Fruit fly (Drosophila melanogaster) whole organism, pupa: ENCODE data around the gene BBS8.

Source experiments
- CG10348 ChIP-seq: fragments of 200-800 bp; sonication (Bioruptor generic); IDR thresholded peaks from 2 replicates; pipeline ENCODE4 v1.3.6; 2022; ENCODE audit warnings: missing biosample characterization, missing genetic modification characterization
- CG12605 ChIP-seq: fragments of 200-800 bp; sonication (Bioruptor generic); IDR thresholded peaks from 2 replicates; pipeline ENCODE4 v1.3.6; 2022; ENCODE audit warnings: missing biosample characterization, missing genetic modification characterization
- CG13204 ChIP-seq: fragments of 200-800 bp; sonication (Bioruptor generic); optimal IDR thresholded peaks from 2 replicates; lab custom pipeline; 2018; ENCODE audit warnings: missing biosample characterization, mild to moderate bottlenecking, missing genetic modification characterization, moderate library complexity
- CG14655 ChIP-seq: fragments of 200-800 bp; sonication (Bioruptor generic); optimal IDR thresholded peaks from 3 replicates; lab custom pipeline; 2017; ENCODE audit warnings: mild to moderate bottlenecking, missing biosample characterization, missing genetic modification reagents, missing genetic modification characterization
- CG15710 ChIP-seq: fragments of 200-800 bp; sonication (Bioruptor generic); optimal IDR thresholded peaks from 2 replicates; lab custom pipeline; 2018; ENCODE audit warnings: missing biosample characterization, mild to moderate bottlenecking, missing genetic modification characterization, moderate library complexity
- CG17806 ChIP-seq: fragments of 200-800 bp; sonication (Bioruptor generic); optimal IDR thresholded peaks from 2 replicates; lab custom pipeline; 2018; ENCODE audit warnings: missing biosample characterization, mild to moderate bottlenecking, missing genetic modification characterization, moderate library complexity
- CG32121 ChIP-seq: fragments of 200-800 bp; sonication (Bioruptor generic); IDR thresholded peaks from 2 replicates; pipeline ENCODE4 v1.3.6; 2022; ENCODE audit warnings: missing biosample characterization, missing genetic modification characterization
- CG34367 ChIP-seq: fragments of 200-800 bp; sonication (Bioruptor generic); optimal IDR thresholded peaks from 2 replicates; lab custom pipeline; 2018; ENCODE audit warnings: missing biosample characterization, mild to moderate bottlenecking, missing genetic modification characterization
- CG4496 ChIP-seq: fragments of 200-800 bp; sonication (Bioruptor generic); IDR thresholded peaks from 3 replicates; pipeline ENCODE4 v1.3.6; 2022; ENCODE audit warnings: missing biosample characterization, missing genetic modification characterization
- CG8159 ChIP-seq: fragments of 200-800 bp; sonication (Bioruptor generic); optimal IDR thresholded peaks from 3 replicates; lab custom pipeline; 2018; ENCODE audit warnings: missing biosample characterization, mild to moderate bottlenecking, missing genetic modification characterization, moderate library complexity
- CG8301 ChIP-seq: fragments of 200-800 bp; sonication (Bioruptor generic); optimal IDR thresholded peaks from 2 replicates; lab custom pipeline; 2018; ENCODE audit warnings: missing biosample characterization, mild to moderate bottlenecking, missing genetic modification characterization
- CG9948 ChIP-seq: fragments of 200-800 bp; sonication (Bioruptor generic); optimal IDR thresholded peaks from 2 replicates; lab custom pipeline; 2018; ENCODE audit warnings: missing biosample characterization, mild to moderate bottlenecking, missing genetic modification characterization, moderate library complexity
- D1 ChIP-seq: fragments of 200-800 bp; sonication (Bioruptor generic); optimal IDR thresholded peaks from 2 replicates; lab custom pipeline; 2018; ENCODE audit warnings: missing biosample characterization, mild to moderate bottlenecking, missing genetic modification characterization, moderate library complexity
- EcR ChIP-seq: fragments of 200-800 bp; sonication (Bioruptor generic); optimal IDR thresholded peaks from 3 replicates; lab custom pipeline; 2019; ENCODE audit warnings: missing biosample characterization, missing genetic modification characterization, mild to moderate bottlenecking, moderate library complexity, missing genetic modification reagents
- Ets98B ChIP-seq: fragments of 200-800 bp; sonication (Bioruptor generic); IDR thresholded peaks from 2 replicates; pipeline ENCODE4 v1.3.6; 2022; ENCODE audit warnings: missing biosample characterization, missing genetic modification characterization
- Pif1A ChIP-seq: fragments of 200-800 bp; sonication (Bioruptor generic); optimal IDR thresholded peaks from 3 replicates; lab custom pipeline; 2016; ENCODE audit warnings: missing biosample characterization, missing genetic modification characterization
- Pif1B ChIP-seq: fragments of 200-800 bp; sonication (Bioruptor generic); optimal IDR thresholded peaks from 3 replicates; lab custom pipeline; 2016; ENCODE audit warnings: missing biosample characterization, missing genetic modification characterization
- Snoo ChIP-seq: fragments of 200-800 bp; sonication (Bioruptor generic); optimal IDR thresholded peaks from 3 replicates; lab custom pipeline; 2017; ENCODE audit warnings: missing biosample characterization, mild to moderate bottlenecking, missing genetic modification characterization, inconsistent platforms
- fd96Ca ChIP-seq: fragments of 200-800 bp; sonication (Bioruptor generic); IDR thresholded peaks from 3 replicates; pipeline ENCODE4 v1.3.6; 2022; ENCODE audit warnings: missing biosample characterization, missing genetic modification characterization
- gl ChIP-seq: fragments of 200-800 bp; sonication (Bioruptor generic); optimal IDR thresholded peaks from 2 replicates; lab custom pipeline; 2018; ENCODE audit warnings: missing biosample characterization, mild to moderate bottlenecking, missing genetic modification characterization
- rn ChIP-seq: fragments of 200-800 bp; sonication (Bioruptor generic); IDR thresholded peaks from 2 replicates; pipeline ENCODE4 v1.3.6; 2022; ENCODE audit warnings: missing biosample characterization, missing genetic modification characterization

The BBS8 gene

dm6 chr2L:470336-470934 lies 47.8 kb downstream of the BBS8 start:
- TF ChIP-seq D1 (tag; lab: Kevin White, UChicago) (peak; percentile 9), CG9948 (tag; lab: Kevin White, UChicago) (peak; percentile 34), CG32121 (GFP tag; lab: Robert Waterston, UW) (peak; percentile 57), CG34367 (tag; lab: Kevin White, UChicago) (no peak), gl (tag; lab: Kevin White, UChicago) (peak; percentile 80), CG4496 (GFP tag; lab: Robert Waterston, UW) (peak; percentile 84), EcR (GFP tag; lab: Kevin White, UChicago) (no peak), CG14655 (GFP tag; lab: Kevin White, UChicago) (peak; percentile 61), CG8301 (peak; percentile 51), Snoo (no peak), CG10348 (no peak), Ets98B (GFP tag; lab: Robert Waterston, UW) (peak; percentile 67), CG12605 (peak; percentile 44; the same call in 1 of the 2 replicates), Pif1B (GFP tag; lab: Kevin White, UChicago) (no peak), fd96Ca (GFP tag; lab: Robert Waterston, UW) (peak; percentile 60; the same call in 2 of the 3 replicates), Pif1A (GFP tag; lab: Kevin White, UChicago) (peak; percentile 44), CG17806 (tag; lab: Kevin White, UChicago) (peak; percentile 10), rn (0 out of 2 replicates have a peak, but pooled peaks have one; percentile 11), CG15710 (no peak), CG13204 (GFP tag; lab: Kevin White, UChicago) (no peak), CG8159 (tag; lab: Kevin White, UChicago) (peak; percentile 47)

DNA sequence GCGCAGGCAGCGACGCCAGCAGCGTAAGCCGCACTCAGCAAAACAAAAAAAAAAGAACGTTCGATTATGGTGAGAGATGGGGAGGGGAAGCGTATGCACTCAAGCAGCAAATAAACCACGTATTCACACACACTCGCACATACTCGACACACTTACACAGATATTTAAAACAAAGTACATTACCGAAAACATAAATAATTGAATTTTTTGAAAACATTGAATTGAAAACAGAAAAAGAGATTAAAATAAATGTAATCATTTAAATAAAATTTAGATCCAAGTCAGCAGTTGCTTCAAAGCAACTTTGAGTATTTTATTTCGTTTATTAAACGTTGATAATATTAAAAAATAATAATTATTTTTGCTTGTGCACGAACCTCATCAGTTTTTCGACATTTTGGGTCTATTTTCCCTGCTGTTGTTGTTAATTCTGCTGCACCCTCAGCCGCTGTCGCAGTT lies 48.4 kb downstream of the BBS8 start:
- peak; percentile 68 for TF ChIP-seq CG14655 (GFP tag; lab: Kevin White, UChicago)
- peak; percentile 43 for TF ChIP-seq CG9948 (tag; lab: Kevin White, UChicago)
- TF ChIP-seq CG10348 = no peak
- peak; percentile 67 for TF ChIP-seq CG8159 (tag; lab: Kevin White, UChicago)
- peak; percentile 80 for TF ChIP-seq CG12605
- no peak for TF ChIP-seq Pif1A (GFP tag; lab: Kevin White, UChicago)
- peak; percentile 55 for TF ChIP-seq CG17806 (tag; lab: Kevin White, UChicago)
- no peak for TF ChIP-seq rn
- peak; percentile 72; the same call in 1 of the 2 replicates for TF ChIP-seq Ets98B (GFP tag; lab: Robert Waterston, UW)
- no peak for TF ChIP-seq D1 (tag; lab: Kevin White, UChicago)
- TF ChIP-seq Pif1B (GFP tag; lab: Kevin White, UChicago) = peak; percentile 61
- peak; percentile 37 for TF ChIP-seq gl (tag; lab: Kevin White, UChicago)
- peak; percentile 76 for TF ChIP-seq CG4496 (GFP tag; lab: Robert Waterston, UW)
- peak; percentile 51 for TF ChIP-seq Snoo
- peak; percentile 41 for TF ChIP-seq CG8301
- TF ChIP-seq fd96Ca (GFP tag; lab: Robert Waterston, UW) = peak; percentile 27; the same call in 1 of the 3 replicates
- TF ChIP-seq CG32121 (GFP tag; lab: Robert Waterston, UW) = no peak
- TF ChIP-seq CG13204 (GFP tag; lab: Kevin White, UChicago) = peak; percentile 56
- peak; percentile 6 for TF ChIP-seq CG34367 (tag; lab: Kevin White, UChicago)
- peak; percentile 75 for TF ChIP-seq CG15710
- TF ChIP-seq EcR (GFP tag; lab: Kevin White, UChicago) = no peak

- peak; percentile 84 for TF ChIP-seq CG8159 (tag; lab: Kevin White, UChicago)
- TF ChIP-seq CG12605 = no peak
- peak; percentile 77 for TF ChIP-seq Pif1B (GFP tag; lab: Kevin White, UChicago)
- TF ChIP-seq CG34367 (tag; lab: Kevin White, UChicago) = peak; percentile 70
- TF ChIP-seq rn = no peak
- no peak for TF ChIP-seq EcR (GFP tag; lab: Kevin White, UChicago)
- peak; percentile 85 for TF ChIP-seq CG14655 (GFP tag; lab: Kevin White, UChicago)
- peak; percentile 67 for TF ChIP-seq CG13204 (GFP tag; lab: Kevin White, UChicago)
- TF ChIP-seq CG15710 = peak; percentile 71
- peak; percentile 85 for TF ChIP-seq CG8301
- TF ChIP-seq CG4496 (GFP tag; lab: Robert Waterston, UW) = no peak
- TF ChIP-seq fd96Ca (GFP tag; lab: Robert Waterston, UW) = no peak
- peak; percentile 76 for TF ChIP-seq CG17806 (tag; lab: Kevin White, UChicago)
- TF ChIP-seq Ets98B (GFP tag; lab: Robert Waterston, UW) = no peak
- peak; percentile 69 for TF ChIP-seq gl (tag; lab: Kevin White, UChicago)
- TF ChIP-seq CG32121 (GFP tag; lab: Robert Waterston, UW) = no peak
- TF ChIP-seq CG9948 (tag; lab: Kevin White, UChicago) = peak; percentile 70
- peak; percentile 87 for TF ChIP-seq Pif1A (GFP tag; lab: Kevin White, UChicago)
- peak; percentile 81 for TF ChIP-seq Snoo
- no peak for TF ChIP-seq CG10348
- no peak for TF ChIP-seq D1 (tag; lab: Kevin White, UChicago)
- TF ChIP-seq, all 21 proteins: peak for 12
These were observed 49.5 kb downstream of the BBS8 start, which contains the start of gene CG4297 for dm6 chr2L:472073-472590. Gene CG4297 (minus strand): TSS chr2L:472200.

- TF ChIP-seq CG17806 (tag; lab: Kevin White, UChicago) = no peak
- TF ChIP-seq CG8159 (tag; lab: Kevin White, UChicago) = no peak
- TF ChIP-seq Snoo = no peak
- TF ChIP-seq CG8301 = no peak
- TF ChIP-seq EcR (GFP tag; lab: Kevin White, UChicago) = no peak
- no peak for TF ChIP-seq D1 (tag; lab: Kevin White, UChicago)
- no peak for TF ChIP-seq CG15710
- TF ChIP-seq CG13204 (GFP tag; lab: Kevin White, UChicago) = no peak
- no peak for TF ChIP-seq Ets98B (GFP tag; lab: Robert Waterston, UW)
- no peak for TF ChIP-seq CG12605
- no peak for TF ChIP-seq CG9948 (tag; lab: Kevin White, UChicago)
- TF ChIP-seq Pif1A (GFP tag; lab: Kevin White, UChicago) = no peak
- no peak for TF ChIP-seq gl (tag; lab: Kevin White, UChicago)
- no peak for TF ChIP-seq CG14655 (GFP tag; lab: Kevin White, UChicago)
- TF ChIP-seq CG4496 (GFP tag; lab: Robert Waterston, UW) = no peak
- TF ChIP-seq fd96Ca (GFP tag; lab: Robert Waterston, UW) = no peak
These were observed 50.2 kb downstream of the BBS8 start, which contains the start of gene MED15 for dm6 chr2L:472829-473228. Gene MED15 (plus strand): TSS chr2L:473013.
